Fruit fly (Drosophila melanogaster) whole organism, wandering third instar larva: ENCODE data around the gene CG32369.

Experiments used
- CG32264 ChIP-seq: fragments of 200-800 bp; sonication (Bioruptor generic); optimal IDR thresholded peaks from 2 replicates; lab custom pipeline; 2016; ENCODE audit warnings: missing biosample characterization, missing genetic modification characterization
- CG9705 ChIP-seq: fragments of 200-800 bp; sonication (Bioruptor generic); optimal IDR thresholded peaks from 2 replicates; lab custom pipeline; 2018; ENCODE audit warnings: missing biosample characterization, mild to moderate bottlenecking, missing genetic modification characterization
- GATAd ChIP-seq: sonication (Bioruptor generic); optimal IDR thresholded peaks from 2 replicates; lab custom pipeline; 2016; ENCODE audit warnings: missing biosample characterization, missing genetic modification characterization
- Hr78 ChIP-seq: fragments of >200 bp; optimal IDR thresholded peaks from 2 replicates; lab custom pipeline; 2017; ENCODE audit warnings: missing biosample characterization, missing genetic modification characterization
- Jra ChIP-seq: sonication (Bioruptor generic); optimal IDR thresholded peaks from 2 replicates; lab custom pipeline; 2016; ENCODE audit warnings: missing biosample characterization, missing genetic modification characterization
- N ChIP-seq: fragments of >200 bp; optimal IDR thresholded peaks from 2 replicates; lab custom pipeline; 2018; ENCODE audit warnings: missing biosample characterization, missing external identifiers, missing genetic modification characterization
- OdsH ChIP-seq: fragments of 200-800 bp; sonication (Bioruptor generic); optimal IDR thresholded peaks from 2 replicates; lab custom pipeline; 2016; ENCODE audit warnings: missing biosample characterization, mild to moderate bottlenecking, missing genetic modification characterization
- foxo ChIP-seq, 2 experiments: fragments of 200-800 bp; sonication (Bioruptor generic); optimal IDR thresholded peaks; 2 replicates in 1 of 2; 3 replicates in 1 of 2; lab custom pipeline; 2016 to 2017; ENCODE audit warnings: missing biosample characterization in 2 of 2, missing genetic modification characterization in 2 of 2
- fru ChIP-seq: fragments of 200-800 bp; sonication (Bioruptor generic); optimal IDR thresholded peaks from 3 replicates; lab custom pipeline; 2016; ENCODE audit warnings: missing biosample characterization, mild to moderate bottlenecking, missing genetic modification characterization
- h ChIP-seq: fragments of 200-800 bp; sonication (Bioruptor generic); optimal IDR thresholded peaks from 3 replicates; lab custom pipeline; 2016; ENCODE audit warnings: missing biosample characterization, mild to moderate bottlenecking, missing genetic modification characterization
- pan ChIP-seq: fragments of >200 bp; optimal IDR thresholded peaks from 2 replicates; lab custom pipeline; 2017
- psq ChIP-seq: fragments of 200-800 bp; sonication (Bioruptor generic); optimal IDR thresholded peaks from 3 replicates; lab custom pipeline; 2017; ENCODE audit warnings: missing biosample characterization, mild to moderate bottlenecking, missing genetic modification characterization, moderate library complexity
- rgr ChIP-seq: fragments of 200-800 bp; sonication (Bioruptor generic); optimal IDR thresholded peaks from 3 replicates; lab custom pipeline; 2016; ENCODE audit warnings: missing biosample characterization, mild to moderate bottlenecking, missing genetic modification characterization

DNA sequence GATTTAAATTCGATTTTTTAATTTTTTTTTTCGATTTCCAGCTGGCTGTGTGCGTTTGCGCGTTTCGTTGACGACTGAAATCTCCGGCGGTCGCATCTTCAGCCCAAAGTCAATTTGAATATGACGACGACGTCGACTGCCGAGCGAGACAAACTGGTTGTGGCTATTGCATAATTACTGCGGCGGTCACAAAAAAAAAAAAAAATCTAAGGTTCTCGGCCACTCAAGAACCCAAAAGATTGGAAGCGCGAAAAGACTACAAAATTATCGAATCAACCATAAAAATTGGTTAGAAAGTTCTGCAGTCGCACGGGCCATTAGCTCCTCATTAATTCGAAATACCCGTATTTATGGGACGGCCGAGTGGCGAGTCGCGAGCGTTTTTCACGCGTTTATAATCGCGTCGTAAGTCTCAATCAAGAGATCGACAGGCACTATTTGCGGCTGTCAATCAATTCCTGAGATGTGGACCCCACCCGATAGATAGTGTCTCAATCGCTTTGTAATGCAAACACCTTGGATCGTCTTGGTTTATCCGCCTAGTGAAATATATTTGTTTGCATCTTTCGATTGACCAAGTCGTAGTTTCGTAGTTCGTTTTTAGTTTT is 77.4 kb downstream of the CG32369 start, which contains the start of gene CG8492:
- no peak for TF ChIP-seq h (GFP tag; lab: Kevin White, UChicago)
- no peak for TF ChIP-seq rgr (GFP tag; lab: Kevin White, UChicago)
- TF ChIP-seq fru = no peak
- no peak for TF ChIP-seq pan (lab: Kevin White, UChicago)
- no peak for TF ChIP-seq OdsH (GFP tag; lab: Kevin White, UChicago)
- TF ChIP-seq Jra = no peak
- TF ChIP-seq CG9705 (GFP tag; lab: Kevin White, UChicago) = no peak
- TF ChIP-seq N (GFP tag; lab: Kevin White, UChicago) = no peak
- TF ChIP-seq foxo (GFP tag; optimal IDR thresholded peaks at IDR 0.05; lab: Kevin White, UChicago) = no peak
- TF ChIP-seq CG32264 (GFP tag; lab: Kevin White, UChicago) = no peak
- TF ChIP-seq Hr78 = no peak
- no peak for TF ChIP-seq psq
- TF ChIP-seq GATAd (GFP tag; lab: Kevin White, UChicago) = no peak
